Fruit fly (Drosophila melanogaster) whole organism, wandering third instar larva: ENCODE data around the gene Desat2.

Source experiments
- CG9705 ChIP-seq: fragments of 200-800 bp; sonication (Bioruptor generic); optimal IDR thresholded peaks from 2 replicates; lab custom pipeline; 2018; ENCODE audit warnings: missing biosample characterization, mild to moderate bottlenecking, missing genetic modification characterization
- Dfd ChIP-seq: fragments of >200 bp; optimal IDR thresholded peaks from 2 replicates; lab custom pipeline; 2017; ENCODE audit warnings: missing biosample characterization, missing genetic modification characterization
- N ChIP-seq: fragments of >200 bp; optimal IDR thresholded peaks from 2 replicates; lab custom pipeline; 2018; ENCODE audit warnings: missing biosample characterization, missing external identifiers, missing genetic modification characterization
- Sp1 ChIP-seq: fragments of 200-800 bp; sonication (Bioruptor generic); optimal IDR thresholded peaks from 3 replicates; lab custom pipeline; 2019; ENCODE audit warnings: missing biosample characterization, mild to moderate bottlenecking, missing genetic modification characterization, moderate library complexity
- h ChIP-seq: fragments of 200-800 bp; sonication (Bioruptor generic); optimal IDR thresholded peaks from 3 replicates; lab custom pipeline; 2016; ENCODE audit warnings: missing biosample characterization, mild to moderate bottlenecking, missing genetic modification characterization
- sv ChIP-seq: fragments of 200-800 bp; sonication (Bioruptor generic); optimal IDR thresholded peaks from 3 replicates; lab custom pipeline; 2016; ENCODE audit warnings: missing biosample characterization, missing genetic modification characterization

dm6 chr3R:12405134-12405533, 30.9 kb upstream of the Desat2 start:
- TF ChIP-seq Dfd (GFP tag; lab: Kevin White, UChicago) (no peak), N (GFP tag; lab: Kevin White, UChicago) (no peak), h (GFP tag; lab: Kevin White, UChicago) (no peak), sv (no peak), CG9705 (GFP tag; lab: Kevin White, UChicago) (no peak), Sp1 (GFP tag; lab: Kevin White, UChicago) (no peak)
